Worm (Caenorhabditis elegans): ENCODE data around the gene T23F2.3.

The T23F2.3 gene

DNA sequence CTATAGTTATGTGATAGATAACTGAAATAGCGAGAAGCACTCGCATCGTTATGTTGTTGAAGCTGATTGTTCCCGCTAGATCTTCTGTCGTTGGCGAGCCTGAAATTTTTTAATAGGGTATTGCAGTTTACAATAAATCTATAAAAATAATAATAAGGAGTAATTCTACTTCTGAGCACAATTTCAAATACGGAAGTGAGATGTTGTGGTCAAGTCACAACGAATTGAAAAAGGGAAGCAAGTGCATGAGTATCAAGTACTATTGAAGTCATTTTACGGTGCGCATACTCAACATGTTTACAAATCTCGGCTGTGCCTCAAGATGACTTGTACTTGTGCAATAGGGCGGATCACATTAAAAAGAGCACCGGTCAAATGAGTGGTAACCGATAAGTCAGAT is 26.3 kb upstream of the T23F2.3 start, which contains the start of gene lgx-1:
Gene lgx-1 (minus strand): TSS at position 101 of the 400 bp plus-strand sequence.
- TF ChIP-seq ama-1 (optimal IDR thresholded peaks at IDR 0.05) (no peak), elt-1 (tag; optimal IDR thresholded peaks at IDR 0.05) (no peak), unc-62 (GFP tag; optimal IDR thresholded peaks at IDR 0.05) (no peak), fkh-2 (tag; optimal IDR thresholded peaks at IDR 0.05) (no peak), ceh-9 (tag; optimal IDR thresholded peaks at IDR 0.05) (no peak), sea-2 (GFP tag; optimal IDR thresholded peaks at IDR 0.05) (no peak), nhr-76 (tag; optimal IDR thresholded peaks at IDR 0.05) (no peak), nhr-67 (tag; optimal IDR thresholded peaks at IDR 0.05) (no peak), lin-15B (tag; optimal IDR thresholded peaks at IDR 0.05) (no peak), nhr-11 (tag; optimal IDR thresholded peaks at IDR 0.05) (no peak), ztf-11 (tag; optimal IDR thresholded peaks at IDR 0.05) (no peak), hmg-11 (tag; optimal IDR thresholded peaks at IDR 0.05) (no peak), daf-12 (tag; optimal IDR thresholded peaks at IDR 0.05) (no peak), ceh-28 (tag; optimal IDR thresholded peaks at IDR 0.05) (no peak), jun-1 (tag; optimal IDR thresholded peaks at IDR 0.05) (no peak), tbx-2 (tag; optimal IDR thresholded peaks at IDR 0.05) (no peak)

DNA sequence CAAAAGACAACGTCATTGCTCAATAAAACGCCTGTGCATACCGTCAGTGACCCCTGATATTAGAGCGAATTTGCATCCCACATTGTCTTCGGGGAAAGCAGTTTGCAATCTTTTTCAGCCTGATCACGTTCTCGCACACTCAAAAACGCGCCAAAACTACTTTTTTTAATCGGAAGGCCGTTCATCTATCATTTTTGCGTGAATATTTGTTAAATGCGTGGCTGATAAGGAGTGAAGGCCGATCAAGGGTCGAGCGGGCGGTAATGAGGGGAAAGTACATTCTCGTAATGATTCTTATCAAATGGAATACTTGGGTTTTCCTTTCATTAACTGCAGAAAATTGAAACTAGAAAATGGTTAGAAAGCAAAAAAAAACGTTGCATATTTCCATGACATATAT is 12.1 kb upstream of the T23F2.3 start:
- TF ChIP-seq fos-1 (tag; optimal IDR thresholded peaks at IDR 0.05) (no peak), ztf-4 (tag; optimal IDR thresholded peaks at IDR 0.05) (no peak), jun-1 (tag; optimal IDR thresholded peaks at IDR 0.05) (no peak), nhr-11 (tag; optimal IDR thresholded peaks at IDR 0.05) (no peak), nhr-237 (tag; optimal IDR thresholded peaks at IDR 0.05) (no peak), mml-1 (tag; optimal IDR thresholded peaks at IDR 0.05) (no peak), fkh-10 (GFP tag; optimal IDR thresholded peaks at IDR 0.05) (no peak), nhr-43 (tag; optimal IDR thresholded peaks at IDR 0.05; ENCODE audit: poor library complexity, severe bottlenecking) (no peak), nhr-12 (tag; optimal IDR thresholded peaks at IDR 0.05) (no peak), unc-62 (GFP tag; optimal IDR thresholded peaks at IDR 0.05) (no peak), lsy-12 (tag; optimal IDR thresholded peaks at IDR 0.05) (peak; percentile 26), nfya-1 (tag; optimal IDR thresholded peaks at IDR 0.05; ENCODE audit: insufficient read depth) (no peak), elt-3 (tag; optimal IDR thresholded peaks at IDR 0.05) (peak in 1 of 3 experiments; percentile 0), nhr-67 (tag; optimal IDR thresholded peaks at IDR 0.05) (no peak), nhr-23 (tag; optimal IDR thresholded peaks at IDR 0.05) (peak; percentile 28), elt-2 (tag; optimal IDR thresholded peaks at IDR 0.05) (peak; percentile 96), ceh-28 (tag; optimal IDR thresholded peaks at IDR 0.05) (no peak), ZK546.5 (tag; optimal IDR thresholded peaks at IDR 0.05) (no peak), lin-15B (tag; optimal IDR thresholded peaks at IDR 0.05) (no peak), nhr-25 (tag; optimal IDR thresholded peaks at IDR 0.05) (peak; percentile 72), elt-1 (tag; optimal IDR thresholded peaks at IDR 0.05) (no peak), mdl-1 (tag; optimal IDR thresholded peaks at IDR 0.05) (no peak), zag-1 (tag; optimal IDR thresholded peaks at IDR 0.05) (no peak), ama-1 (optimal IDR thresholded peaks at IDR 0.05) (no peak), nhr-28 (tag; optimal IDR thresholded peaks at IDR 0.05) (no peak), unc-39 (tag; optimal IDR thresholded peaks at IDR 0.05) (no peak), pha-4 (tag; optimal IDR thresholded peaks at IDR 0.05) (no peak), pqm-1 (tag; optimal IDR thresholded peaks at IDR 0.05) (peak; percentile 82), ceh-82 (tag; optimal IDR thresholded peaks at IDR 0.05) (no peak)

- TF ChIP-seq pqm-1 (tag; optimal IDR thresholded peaks at IDR 0.05): peak; percentile 66
- peak; percentile 88 for TF ChIP-seq elt-2 (tag; optimal IDR thresholded peaks at IDR 0.05)
- TF ChIP-seq pha-4 (tag; optimal IDR thresholded peaks at IDR 0.05): peak; percentile 92
- TF ChIP-seq skn-1 (tag; optimal IDR thresholded peaks at IDR 0.05): no peak
- TF ChIP-seq ceh-16 (tag; optimal IDR thresholded peaks at IDR 0.05): no peak
- no peak for TF ChIP-seq jun-1 (tag; optimal IDR thresholded peaks at IDR 0.05)
- no peak for TF ChIP-seq ztf-4 (tag; optimal IDR thresholded peaks at IDR 0.05)
- TF ChIP-seq fkh-10 (GFP tag; optimal IDR thresholded peaks at IDR 0.05): no peak
Measured at ce11 chrX:5522769-5523601, 10.9 kb upstream of the T23F2.3 start, which contains the start of gene mboa-3. Gene mboa-3 (minus strand): TSS chrX:5522819.

All from whole organism, L3 larva.